Worm (Caenorhabditis elegans) whole organism, L2 larva: ENCODE results near the gene fbxa-114.

Source experiments
- C34F6.9 ChIP-seq: fragments of 150-350 bp; optimal IDR thresholded peaks from 2 replicates; lab custom pipeline; 2014; ENCODE audit warnings: missing biosample characterization, missing genetic modification characterization
- R02D3.7 ChIP-seq: fragments of 150-350 bp; optimal IDR thresholded peaks from 2 replicates; lab custom pipeline; 2014; ENCODE audit warnings: missing biosample characterization, missing genetic modification characterization
- Y55F3AM.14 ChIP-seq: fragments of 200-800 bp; sonication (Bioruptor generic); optimal IDR thresholded peaks from 2 replicates; lab custom pipeline; 2018; ENCODE audit warnings: mild to moderate bottlenecking, missing genetic modification characterization, missing compliant biosample characterization
- ZK546.5 ChIP-seq: sonication (generic microtip); optimal IDR thresholded peaks from 2 replicates; lab custom pipeline; 2017; ENCODE audit warnings: missing biosample characterization, missing genetic modification characterization
- alr-1 ChIP-seq: fragments of 150-350 bp; optimal IDR thresholded peaks from 2 replicates; lab custom pipeline; 2014; ENCODE audit warnings: missing biosample characterization, missing genetic modification characterization
- aly-2 ChIP-seq: fragments of 150-350 bp; optimal IDR thresholded peaks from 2 replicates; lab custom pipeline; 2014; ENCODE audit warnings: missing biosample characterization, missing genetic modification characterization
- ama-1 ChIP-seq: fragments of 150-350 bp; optimal IDR thresholded peaks from 2 replicates; lab custom pipeline; 2018; ENCODE audit warnings: inconsistent platforms
- blmp-1 ChIP-seq: sonication (generic microtip); optimal IDR thresholded peaks from 2 replicates; lab custom pipeline; 2017; ENCODE audit warnings: missing genetic modification characterization, mild to moderate bottlenecking, missing compliant biosample characterization, antibody characterized with exemption, moderate library complexity; ENCODE audit not compliant: insufficient read depth
- ceh-16 ChIP-seq: fragments of 150-350 bp; optimal IDR thresholded peaks from 2 replicates; lab custom pipeline; 2014; ENCODE audit warnings: missing biosample characterization, missing genetic modification characterization
- ceh-82 ChIP-seq: fragments of 150-350 bp; optimal IDR thresholded peaks from 2 replicates; lab custom pipeline; 2014; ENCODE audit warnings: missing biosample characterization, missing genetic modification characterization
- crh-2 ChIP-seq: sonication (generic microtip); optimal IDR thresholded peaks from 2 replicates; lab custom pipeline; 2017; ENCODE audit warnings: missing biosample characterization, missing genetic modification characterization
- dmd-4 ChIP-seq: sonication (generic microtip); optimal IDR thresholded peaks from 2 replicates; lab custom pipeline; 2017; ENCODE audit warnings: missing biosample characterization, missing genetic modification characterization
- egl-27 ChIP-seq: sonication (generic microtip); optimal IDR thresholded peaks from 3 replicates; lab custom pipeline; 2017; ENCODE audit warnings: missing biosample characterization, missing genetic modification reagents, missing genetic modification characterization
- fos-1 ChIP-seq: fragments of 150-350 bp; optimal IDR thresholded peaks from 2 replicates; lab custom pipeline; 2014; ENCODE audit warnings: missing biosample characterization, missing genetic modification characterization
- gmeb-1 ChIP-seq: fragments of 150-350 bp; optimal IDR thresholded peaks from 2 replicates; lab custom pipeline; 2014; ENCODE audit warnings: missing biosample characterization, missing genetic modification characterization
- lin-11 ChIP-seq: fragments of 150-350 bp; sonication (generic microtip); optimal IDR thresholded peaks from 2 replicates; lab custom pipeline; 2014; ENCODE audit warnings: missing biosample characterization, missing genetic modification characterization, inconsistent platforms, mixed read lengths
- lin-13 ChIP-seq: fragments of 150-350 bp; optimal IDR thresholded peaks from 2 replicates; lab custom pipeline; 2014; ENCODE audit warnings: missing biosample characterization, missing genetic modification reagents, missing genetic modification characterization
- lin-39 ChIP-seq: fragments of 150-350 bp; optimal IDR thresholded peaks from 2 replicates; lab custom pipeline; 2014; ENCODE audit warnings: missing biosample characterization, missing genetic modification reagents, missing genetic modification characterization
- lsy-2 ChIP-seq, 2 experiments: fragments of 150-350 bp in 1 of 2; sonication (generic microtip) in 1 of 2; optimal IDR thresholded peaks; 2 replicates each; lab custom pipeline; 2014 to 2017; ENCODE audit warnings: missing biosample characterization in 2 of 2, missing genetic modification characterization in 2 of 2
- mab-5 ChIP-seq: fragments of 150-350 bp; optimal IDR thresholded peaks from 2 replicates; lab custom pipeline; 2014; ENCODE audit warnings: missing biosample characterization, missing genetic modification characterization
- nhr-10 ChIP-seq: sonication (generic microtip); optimal IDR thresholded peaks from 2 replicates; lab custom pipeline; 2017; ENCODE audit warnings: missing biosample characterization, missing genetic modification characterization
- nhr-11 ChIP-seq: fragments of 150-350 bp; optimal IDR thresholded peaks from 2 replicates; lab custom pipeline; 2014; ENCODE audit warnings: missing biosample characterization, missing genetic modification characterization
- nhr-129 ChIP-seq: fragments of 150-350 bp; optimal IDR thresholded peaks from 2 replicates; lab custom pipeline; 2014; ENCODE audit warnings: missing biosample characterization, missing genetic modification characterization
- nhr-21 ChIP-seq: fragments of 150-350 bp; optimal IDR thresholded peaks from 2 replicates; lab custom pipeline; 2014; ENCODE audit warnings: missing biosample characterization, missing genetic modification characterization
- nhr-23 ChIP-seq: fragments of 150-350 bp; optimal IDR thresholded peaks from 2 replicates; lab custom pipeline; 2014; ENCODE audit warnings: missing biosample characterization, missing genetic modification reagents, missing genetic modification characterization
- nhr-237 ChIP-seq: fragments of 150-350 bp; optimal IDR thresholded peaks from 2 replicates; lab custom pipeline; 2014; ENCODE audit warnings: missing biosample characterization, missing genetic modification characterization
- nhr-25 ChIP-seq: fragments of 150-350 bp; sonication (generic microtip); optimal IDR thresholded peaks from 3 replicates; lab custom pipeline; 2014; ENCODE audit warnings: missing biosample characterization, missing genetic modification characterization
- nhr-6 ChIP-seq: fragments of 150-350 bp; optimal IDR thresholded peaks from 2 replicates; lab custom pipeline; 2014; ENCODE audit warnings: missing biosample characterization, missing genetic modification characterization
- nhr-77 ChIP-seq: fragments of 150-350 bp; optimal IDR thresholded peaks from 2 replicates; lab custom pipeline; 2014; ENCODE audit warnings: missing biosample characterization, missing genetic modification characterization
- peb-1 ChIP-seq: fragments of 150-350 bp; optimal IDR thresholded peaks from 2 replicates; lab custom pipeline; 2014; ENCODE audit warnings: missing biosample characterization, missing genetic modification characterization
- sem-4 ChIP-seq: fragments of 150-350 bp; optimal IDR thresholded peaks from 2 replicates; lab custom pipeline; 2014; ENCODE audit warnings: missing biosample characterization, missing genetic modification reagents, missing genetic modification characterization
- sma-3 ChIP-seq: sonication (generic microtip); optimal IDR thresholded peaks from 2 replicates; lab custom pipeline; 2016; ENCODE audit warnings: missing genetic modification reagents, missing genetic modification characterization, missing compliant biosample characterization
- snpc-4 ChIP-seq: fragments of 150-350 bp; optimal IDR thresholded peaks from 2 replicates; lab custom pipeline; 2014; ENCODE audit warnings: missing biosample characterization, missing genetic modification characterization
- unc-39 ChIP-seq: fragments of 150-350 bp; optimal IDR thresholded peaks from 2 replicates; lab custom pipeline; 2014; ENCODE audit warnings: missing biosample characterization, missing genetic modification characterization
- unc-55 ChIP-seq: fragments of 150-350 bp; sonication (generic microtip); optimal IDR thresholded peaks from 3 replicates; lab custom pipeline; 2014; ENCODE audit warnings: missing biosample characterization, missing genetic modification reagents, missing genetic modification characterization
- unc-62 ChIP-seq: fragments of 150-350 bp; optimal IDR thresholded peaks from 2 replicates; lab custom pipeline; 2014; ENCODE audit warnings: missing biosample characterization, missing genetic modification reagents, missing genetic modification characterization
- ztf-1 ChIP-seq: fragments of 200-800 bp; sonication (Bioruptor generic); conservative IDR thresholded peaks from 2 replicates; pipeline ENCODE4 v1.3.6; 2022; ENCODE audit warnings: missing genetic modification characterization, missing compliant biosample characterization
- ztf-11 ChIP-seq: sonication (generic microtip); optimal IDR thresholded peaks from 2 replicates; lab custom pipeline; 2017; ENCODE audit warnings: missing biosample characterization, missing genetic modification characterization
- ztf-4 ChIP-seq: fragments of 150-350 bp; optimal IDR thresholded peaks from 2 replicates; lab custom pipeline; 2014; ENCODE audit warnings: missing biosample characterization, missing genetic modification characterization

Gene fbxa-114

DNA sequence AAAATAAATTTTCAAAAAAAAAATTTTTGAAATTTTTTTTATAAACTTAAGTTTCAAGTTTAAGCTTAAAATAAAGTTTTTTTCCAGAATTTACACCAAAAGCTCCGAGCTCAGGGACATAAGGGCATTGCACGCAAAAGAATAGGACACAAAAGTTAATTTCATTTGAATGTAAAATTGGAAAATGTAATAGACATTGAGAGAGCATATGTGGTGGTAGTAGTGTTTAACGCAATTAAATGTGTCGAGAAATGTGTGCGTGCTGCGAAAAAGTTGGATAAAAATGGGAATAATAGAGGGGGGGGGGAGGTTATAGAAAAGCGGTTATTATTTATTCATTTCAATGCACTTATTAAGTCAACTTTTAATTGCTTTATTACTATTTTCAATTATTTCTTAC is 19.2 kb downstream of the fbxa-114 start:
- no peak for TF ChIP-seq gmeb-1 (tag; lab: Kevin White, UChicago)
- no peak for TF ChIP-seq blmp-1 (tag; lab: Kevin White, UChicago)
- no peak for TF ChIP-seq ceh-16 (tag; lab: Kevin White, UChicago)
- TF ChIP-seq ceh-82 (tag; lab: Kevin White, UChicago) = no peak
- TF ChIP-seq egl-27 (tag; lab: Kevin White, UChicago) = no peak
- no peak for TF ChIP-seq sma-3 (GFP tag; lab: Kevin White, UChicago)
- TF ChIP-seq nhr-77 (tag; lab: Kevin White, UChicago) = no peak
- no peak for TF ChIP-seq unc-39
- no peak for TF ChIP-seq nhr-129
- TF ChIP-seq ztf-11 = no peak
- TF ChIP-seq crh-2 = no peak
- no peak for TF ChIP-seq ztf-1 (GFP tag; lab: Robert Waterston, UW)
- no peak for TF ChIP-seq lin-39 (tag; lab: Kevin White, UChicago)

DNA sequence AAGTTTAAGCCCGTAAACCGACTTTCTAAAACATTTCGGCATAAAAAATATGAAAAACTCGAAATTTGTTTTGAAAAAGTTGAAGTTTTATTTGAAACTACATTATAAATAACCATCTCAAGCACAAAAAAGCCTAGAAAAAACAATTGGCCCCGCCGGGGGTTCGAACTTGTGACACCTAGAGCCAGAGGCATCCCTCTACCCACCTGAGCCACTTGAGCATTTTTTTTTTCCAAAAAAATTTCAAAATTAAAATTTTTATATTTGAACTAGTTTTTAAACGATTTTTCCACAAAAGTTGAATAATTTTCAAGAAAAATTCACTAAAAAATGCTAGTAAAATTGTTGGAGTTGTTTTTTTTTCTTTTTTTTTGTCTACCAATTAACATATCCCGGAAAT is 22.3 kb downstream of the fbxa-114 start:
- no peak for TF ChIP-seq sem-4 (tag; lab: Kevin White, UChicago)
- no peak for TF ChIP-seq nhr-10 (tag; lab: Kevin White, UChicago)
- TF ChIP-seq unc-55 (GFP tag; lab: Kevin White, UChicago) = no peak
- no peak for TF ChIP-seq nhr-25 (tag; lab: Kevin White, UChicago)
- no peak for TF ChIP-seq ZK546.5 (tag; lab: Kevin White, UChicago)
- no peak for TF ChIP-seq ztf-11
- no peak for TF ChIP-seq lsy-2 (tag; optimal IDR thresholded peaks at IDR 0.05; lab: Kevin White, UChicago)
- no peak for TF ChIP-seq C34F6.9 (tag; lab: Kevin White, UChicago)
- TF ChIP-seq, all 48 proteins: peak for 0

DNA sequence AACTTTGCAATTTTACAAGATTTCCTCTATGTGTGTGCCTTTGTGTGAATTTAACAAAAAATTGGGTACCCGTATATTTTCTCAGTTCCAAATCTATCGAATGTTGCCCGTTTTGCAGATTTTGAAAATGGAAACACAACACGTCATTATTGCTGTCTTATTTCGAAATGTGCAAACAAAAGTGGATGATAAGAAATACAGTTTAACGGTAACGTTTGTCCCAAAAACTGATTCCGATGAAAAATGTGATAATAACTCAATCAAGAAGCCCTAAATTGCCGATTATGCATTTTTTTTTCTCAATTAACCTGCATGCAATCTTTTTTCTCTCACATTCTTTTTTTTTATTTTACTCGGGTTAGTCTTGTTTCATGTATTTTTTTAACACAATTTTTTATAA is 23.9 kb downstream of the fbxa-114 start:
- no peak for TF ChIP-seq egl-27 (tag; lab: Kevin White, UChicago)
- TF ChIP-seq aly-2 = no peak
- TF ChIP-seq fos-1 (tag; lab: Kevin White, UChicago) = peak; percentile 61

DNA sequence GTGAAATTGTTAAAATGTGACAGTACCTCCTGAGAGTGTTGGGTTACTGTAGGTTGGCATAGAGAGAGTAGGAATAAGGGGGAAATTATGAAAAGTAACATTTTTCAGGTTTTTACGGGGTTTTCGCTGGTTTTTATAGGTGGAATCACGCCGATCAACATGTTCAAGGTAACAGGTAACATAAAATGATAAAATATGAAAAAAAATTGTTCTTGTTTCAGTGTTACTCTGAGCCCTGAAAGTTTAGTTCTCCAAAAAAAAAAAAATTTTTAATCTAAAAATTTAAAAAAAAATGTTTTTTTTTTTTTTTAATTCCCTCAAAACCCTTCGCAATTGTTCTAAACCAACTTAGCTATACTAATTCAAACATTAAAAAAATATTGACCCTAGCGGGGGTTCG is 32.3 kb downstream of the fbxa-114 start, which contains the start of gene Y113G7B.15:
TSS of gene Y113G7B.15 (minus strand) at position 101 of the 400 bp plus-strand sequence.
- no peak for TF ChIP-seq mab-5

DNA sequence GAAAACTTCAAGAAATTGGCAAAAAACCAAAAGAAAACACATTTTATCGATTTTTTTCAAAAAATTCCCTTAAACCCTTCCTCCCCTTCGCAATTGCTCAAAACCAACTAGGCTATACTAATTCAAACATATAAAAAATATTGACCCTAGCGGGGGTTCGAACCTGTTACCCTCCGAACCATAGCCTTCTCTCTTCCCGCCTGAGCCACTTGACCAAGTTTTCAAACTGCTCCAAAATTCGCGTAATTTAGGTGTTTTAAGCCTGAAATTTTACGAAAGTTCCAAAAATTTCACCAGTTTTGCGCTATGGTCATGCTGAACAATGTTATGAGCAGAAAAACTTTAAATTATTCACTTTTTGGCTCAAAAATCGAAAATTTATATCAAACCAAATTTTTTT is 33.0 kb downstream of the fbxa-114 start:
- TF ChIP-seq ama-1 (lab: Kevin White, UChicago) (no peak), nhr-129 (no peak), R02D3.7 (tag; lab: Kevin White, UChicago) (no peak), nhr-11 (tag; lab: Kevin White, UChicago) (no peak), dmd-4 (no peak), lin-39 (tag; lab: Kevin White, UChicago) (no peak), ZK546.5 (tag; lab: Kevin White, UChicago) (no peak), ztf-4 (tag; lab: Kevin White, UChicago) (no peak), nhr-6 (tag; lab: Kevin White, UChicago) (no peak), lin-13 (GFP tag; lab: Kevin White, UChicago) (no peak), mab-5 (no peak), snpc-4 (tag; lab: Kevin White, UChicago) (no peak), sem-4 (tag; lab: Kevin White, UChicago) (no peak), unc-62 (GFP tag; lab: Kevin White, UChicago) (no peak), lsy-2 (tag; optimal IDR thresholded peaks at IDR 0.05; lab: Kevin White, UChicago) (no peak), nhr-77 (tag; lab: Kevin White, UChicago) (no peak), nhr-237 (no peak), unc-39 (no peak)

DNA sequence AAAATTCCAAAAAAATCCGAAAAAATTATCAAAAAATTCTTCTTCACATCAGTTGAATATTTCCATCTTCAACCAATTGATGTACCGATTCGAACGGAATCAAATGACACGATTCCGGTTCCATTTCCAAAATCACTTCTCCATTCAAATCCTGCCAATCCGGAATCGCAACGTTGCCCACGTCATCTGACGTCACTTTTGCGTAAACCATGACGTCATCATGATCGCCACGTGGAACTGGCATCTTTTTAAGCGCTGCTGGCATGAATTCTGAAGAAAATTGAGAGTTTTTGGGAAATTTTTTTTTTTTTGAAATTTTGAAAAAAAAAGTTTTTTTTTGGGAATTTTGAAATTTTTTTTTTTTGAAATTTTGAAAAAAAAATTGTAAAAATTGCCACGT is 33.8 kb downstream of the fbxa-114 start:
- TF ChIP-seq lin-39 (tag; lab: Kevin White, UChicago) (no peak), nhr-21 (tag; lab: Kevin White, UChicago) (no peak), lsy-2 (tag; optimal IDR thresholded peaks at IDR 0.05; lab: Kevin White, UChicago) (no peak), nhr-23 (no peak), unc-39 (no peak), nhr-10 (tag; lab: Kevin White, UChicago) (no peak), egl-27 (tag; lab: Kevin White, UChicago) (no peak), ama-1 (lab: Kevin White, UChicago) (no peak), alr-1 (tag; lab: Kevin White, UChicago) (no peak), lin-11 (tag; lab: Kevin White, UChicago) (no peak), Y55F3AM.14 (GFP tag; lab: Kevin White, UChicago) (no peak), crh-2 (no peak), peb-1 (tag; lab: Kevin White, UChicago) (no peak), ztf-1 (GFP tag; lab: Robert Waterston, UW) (no peak), nhr-129 (no peak)
